Worm (Caenorhabditis elegans): ENCODE measurements around the gene B0244.10.

B0244.10 gene

DNA sequence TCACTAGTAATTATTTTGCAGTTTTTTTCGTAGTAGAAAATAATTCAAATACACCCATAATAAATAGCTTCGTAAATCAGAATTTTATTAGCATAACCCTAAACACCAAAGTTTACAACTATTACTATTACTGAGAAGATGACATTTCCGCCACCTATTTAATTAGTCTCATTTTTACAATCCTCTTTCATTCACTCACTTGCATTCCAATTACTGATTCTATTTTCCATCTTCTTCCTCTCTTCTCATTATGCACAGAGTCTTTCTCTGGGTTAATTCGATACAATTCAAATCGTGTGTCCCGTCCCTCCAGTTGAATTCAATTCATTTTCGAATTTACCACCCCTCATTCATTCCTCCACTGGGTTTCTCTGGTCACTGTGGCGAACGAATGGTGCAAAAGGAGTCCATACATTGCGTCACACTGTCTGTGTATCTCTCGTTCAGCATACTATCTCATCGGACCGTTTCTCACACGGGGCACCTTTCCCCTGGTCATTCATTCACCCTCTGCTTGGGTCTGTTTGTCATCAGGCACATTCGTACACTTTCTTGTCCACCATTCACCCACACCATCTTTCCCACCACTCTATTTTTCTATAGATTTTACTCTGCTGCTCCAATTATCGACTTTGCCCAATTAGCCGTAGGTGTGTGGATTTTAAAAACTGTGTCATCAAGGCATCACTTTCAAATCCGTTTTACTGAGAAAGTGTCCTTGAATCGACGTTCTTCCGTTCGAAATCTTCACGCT lies 14.5 kb upstream of the B0244.10 start:
- TF ChIP-seq Y116A8C.19 (tag; optimal IDR thresholded peaks at IDR 0.05; ENCODE audit: borderline replicate concordance): no peak
- TF ChIP-seq lin-14 (GFP tag; optimal IDR thresholded peaks at IDR 0.05): peak; percentile 54
- TF ChIP-seq dpl-1 (GFP tag; optimal IDR thresholded peaks at IDR 0.05): no peak
- peak in 1 of 2 experiments; percentile 27 for TF ChIP-seq ztf-11 (tag; optimal IDR thresholded peaks at IDR 0.05)
- peak; percentile 53 for TF ChIP-seq nhr-85 (tag)
- TF ChIP-seq efl-1 (optimal IDR thresholded peaks at IDR 0.05): no peak
- peak in 1 of 2 experiments; percentile 60 for TF ChIP-seq efl-1 (GFP tag; optimal IDR thresholded peaks at IDR 0.05 in 1 of 2)

DNA sequence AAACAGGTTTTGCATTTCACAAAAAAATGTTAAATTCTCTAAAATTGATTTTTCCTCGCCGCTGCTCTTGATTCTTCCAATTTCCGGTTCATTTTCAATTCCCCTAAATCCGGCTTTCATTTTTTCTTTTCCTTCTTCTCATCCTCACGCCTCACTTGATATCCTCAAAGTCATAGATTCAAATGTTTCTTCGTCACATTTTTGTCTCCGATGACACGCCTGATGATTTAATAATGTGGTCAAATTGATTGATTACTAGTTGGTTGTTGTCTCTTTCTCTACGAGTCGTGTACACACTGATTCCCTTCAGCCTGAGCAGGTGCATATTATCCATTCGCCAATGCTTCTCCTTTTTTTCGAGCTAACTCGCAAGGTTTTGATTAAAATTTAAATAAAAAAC lies 13.5 kb upstream of the B0244.10 start:
- TF ChIP-seq blmp-1 (tag; optimal IDR thresholded peaks at IDR 0.05) (peak; percentile 21), fkh-8 (tag; optimal IDR thresholded peaks at IDR 0.05) (no peak), vab-15 (tag; optimal IDR thresholded peaks at IDR 0.05) (no peak), ztf-11 (tag; optimal IDR thresholded peaks at IDR 0.05) (no peak)

- peak in 1 of 2 experiments; percentile 88 for TF ChIP-seq ztf-11 (tag; optimal IDR thresholded peaks at IDR 0.05)
- no peak for TF ChIP-seq ceh-88 (GFP tag; IDR thresholded peaks at IDR 0.05)
- no peak for TF ChIP-seq ama-1 (optimal IDR thresholded peaks at IDR 0.05)
- TF ChIP-seq isw-1 (GFP tag; IDR thresholded peaks at IDR 0.05): peak; percentile 54
- peak; percentile 93 for TF ChIP-seq fkh-4 (tag; optimal IDR thresholded peaks at IDR 0.05; ENCODE audit: borderline replicate concordance)
- TF ChIP-seq xbp-1 (tag; optimal IDR thresholded peaks at IDR 0.05): peak; percentile 85
- TF ChIP-seq fkh-8 (tag; optimal IDR thresholded peaks at IDR 0.05): peak; percentile 55
- TF ChIP-seq pax-3 (tag; optimal IDR thresholded peaks at IDR 0.05): peak; percentile 86
- TF ChIP-seq F16B12.6 (tag; optimal IDR thresholded peaks at IDR 0.05): no peak
- TF ChIP-seq hlh-17 (GFP tag; optimal IDR thresholded peaks at IDR 0.05; ENCODE audit: borderline replicate concordance): no peak
- peak in 3 of 6 experiments; percentile 5 to 68 (median 33) for TF ChIP-seq elt-3 (tag; optimal IDR thresholded peaks at IDR 0.05)
- peak; percentile 28 for TF ChIP-seq fos-1 (tag; optimal IDR thresholded peaks at IDR 0.05)
- TF ChIP-seq pqm-1 (tag; optimal IDR thresholded peaks at IDR 0.05): no peak
- no peak for TF ChIP-seq alr-1 (tag; optimal IDR thresholded peaks at IDR 0.05; ENCODE audit: borderline replicate concordance)
- TF ChIP-seq nhr-47 (tag; optimal IDR thresholded peaks at IDR 0.05): peak; percentile 88
- no peak for TF ChIP-seq snpc-4 (tag; optimal IDR thresholded peaks at IDR 0.05)
- no peak for TF ChIP-seq nhr-28 (tag; optimal IDR thresholded peaks at IDR 0.05)
- peak in 1 of 2 experiments; percentile 21 for TF ChIP-seq mdl-1 (tag; optimal IDR thresholded peaks at IDR 0.05)
- TF ChIP-seq tlp-1 (tag; optimal IDR thresholded peaks at IDR 0.05): no peak
- TF ChIP-seq ceh-90 (tag; optimal IDR thresholded peaks at IDR 0.05): peak; percentile 94
- no peak for TF ChIP-seq zag-1 (tag; optimal IDR thresholded peaks at IDR 0.05)
- no peak for TF ChIP-seq nhr-12 (tag; optimal IDR thresholded peaks at IDR 0.05)
- peak; percentile 55 for TF ChIP-seq unc-86 (tag; optimal IDR thresholded peaks at IDR 0.05)
- TF ChIP-seq nhr-237 (tag; optimal IDR thresholded peaks at IDR 0.05): no peak
- TF ChIP-seq unc-130 (tag; optimal IDR thresholded peaks at IDR 0.05): peak; percentile 71
- peak; percentile 96 for TF ChIP-seq elt-2 (tag; optimal IDR thresholded peaks at IDR 0.05)
- TF ChIP-seq rnt-1 (tag; optimal IDR thresholded peaks at IDR 0.05): peak; percentile 98
- TF ChIP-seq grh-1 (GFP tag; IDR thresholded peaks at IDR 0.05): peak; percentile 65
- no peak for TF ChIP-seq ets-5 (GFP tag; IDR thresholded peaks at IDR 0.05)
- no peak for TF ChIP-seq egl-27 (tag; optimal IDR thresholded peaks at IDR 0.05)
- peak; percentile 81 to 91 (median 90) for TF ChIP-seq dpl-1 (GFP tag; optimal IDR thresholded peaks at IDR 0.05)
- peak; percentile 68 for TF ChIP-seq Y116A8C.19 (tag; optimal IDR thresholded peaks at IDR 0.05; ENCODE audit: borderline replicate concordance)
- TF ChIP-seq sup-37 (GFP tag; optimal IDR thresholded peaks at IDR 0.05): peak; percentile 52
- TF ChIP-seq snu-23 (GFP tag; optimal IDR thresholded peaks at IDR 0.05): peak; percentile 83
- peak; percentile 22 for TF ChIP-seq nhr-77 (tag; optimal IDR thresholded peaks at IDR 0.05)
- peak; percentile 85 for TF ChIP-seq nhr-20 (tag; optimal IDR thresholded peaks at IDR 0.05)
- TF ChIP-seq dsc-1 (tag; optimal IDR thresholded peaks at IDR 0.05): peak; percentile 92
- peak; percentile 61 for TF ChIP-seq jun-1 (tag; optimal IDR thresholded peaks at IDR 0.05)
- peak; percentile 85 for TF ChIP-seq nhr-19 (GFP tag; conservative IDR thresholded peaks at IDR 0.05)
- TF ChIP-seq lin-13 (GFP tag; optimal IDR thresholded peaks at IDR 0.05): peak; percentile 66
- peak; percentile 87 for TF ChIP-seq tbx-2 (tag; optimal IDR thresholded peaks at IDR 0.05)
- no peak for TF ChIP-seq nhr-84 (tag; optimal IDR thresholded peaks at IDR 0.05)
These were observed 13.1 kb upstream of the B0244.10 start for ce11 chrIII:5721888-5722287.

All from whole organism, L1 larva.